Worm (Caenorhabditis elegans) whole organism, late embryonic: Measurements from ENCODE around the gene lgc-55.

ENCODE experiments used
- C08G9.2 ChIP-seq: sonication (generic microtip); optimal IDR thresholded peaks from 2 replicates; lab custom pipeline; 2016; ENCODE audit warnings: mild to moderate bottlenecking, missing genetic modification characterization, moderate library complexity, missing compliant biosample characterization
- C38D4.7 ChIP-seq: fragments of 200-800 bp; sonication (Bioruptor generic); optimal IDR thresholded peaks from 2 replicates; lab custom pipeline; 2018; ENCODE audit warnings: mild to moderate bottlenecking, missing genetic modification characterization, moderate library complexity, missing compliant biosample characterization
- F13H6.1 ChIP-seq: sonication (generic microtip); optimal IDR thresholded peaks from 2 replicates; lab custom pipeline; 2016; ENCODE audit warnings: missing genetic modification characterization, missing compliant biosample characterization
- K09A11.1 ChIP-seq: sonication (generic microtip); optimal IDR thresholded peaks from 2 replicates; lab custom pipeline; 2017; ENCODE audit warnings: antibody characterized with exemption, mild to moderate bottlenecking, missing genetic modification characterization, missing compliant biosample characterization; ENCODE audit not compliant: insufficient read depth
- T23F11.4 ChIP-seq: fragments of 200-800 bp; sonication (Bioruptor generic); optimal IDR thresholded peaks from 2 replicates; lab custom pipeline; 2018; ENCODE audit warnings: mild to moderate bottlenecking, missing genetic modification characterization, missing compliant biosample characterization
- ahr-1 ChIP-seq: sonication (generic microtip); optimal IDR thresholded peaks from 2 replicates; lab custom pipeline; 2016; ENCODE audit warnings: missing genetic modification characterization, missing compliant biosample characterization
- ama-1 ChIP-seq: fragments of 150-350 bp; optimal IDR thresholded peaks from 2 replicates; lab custom pipeline; 2014
- ceh-22 ChIP-seq: sonication (generic microtip); optimal IDR thresholded peaks from 2 replicates; lab custom pipeline; 2017; ENCODE audit warnings: missing biosample characterization, missing genetic modification characterization
- ceh-24 ChIP-seq: sonication (generic microtip); optimal IDR thresholded peaks from 2 replicates; lab custom pipeline; 2016; ENCODE audit warnings: mild to moderate bottlenecking, missing genetic modification characterization, missing compliant biosample characterization
- ceh-30 ChIP-seq: fragments of 150-350 bp; optimal IDR thresholded peaks from 2 replicates; lab custom pipeline; 2014; ENCODE audit warnings: missing biosample characterization, missing genetic modification characterization
- ceh-31 ChIP-seq: sonication (generic microtip); optimal IDR thresholded peaks from 2 replicates; lab custom pipeline; 2016; ENCODE audit warnings: missing genetic modification characterization, missing compliant biosample characterization
- che-1 ChIP-seq: sonication (generic microtip); optimal IDR thresholded peaks from 2 replicates; lab custom pipeline; 2016; ENCODE audit warnings: mild to moderate bottlenecking, missing genetic modification characterization, missing compliant biosample characterization
- dmd-4 ChIP-seq: sonication (generic microtip); optimal IDR thresholded peaks from 2 replicates; lab custom pipeline; 2016; ENCODE audit warnings: borderline replicate concordance, missing genetic modification characterization, missing compliant biosample characterization
- elt-2 ChIP-seq: sonication (generic microtip); optimal IDR thresholded peaks from 2 replicates; lab custom pipeline; 2016; ENCODE audit warnings: missing genetic modification reagents, missing genetic modification characterization, missing compliant biosample characterization
- ets-4 ChIP-seq: sonication (generic microtip); optimal IDR thresholded peaks from 2 replicates; lab custom pipeline; 2016; ENCODE audit warnings: missing genetic modification characterization, missing compliant biosample characterization
- gmeb-2 ChIP-seq: sonication (generic microtip); optimal IDR thresholded peaks from 2 replicates; lab custom pipeline; 2016; ENCODE audit warnings: missing genetic modification characterization, inconsistent platforms, missing compliant biosample characterization
- hlh-15 ChIP-seq: sonication (generic microtip); optimal IDR thresholded peaks from 2 replicates; lab custom pipeline; 2016; ENCODE audit warnings: missing genetic modification characterization, missing compliant biosample characterization
- hlh-6 ChIP-seq: sonication (generic microtip); optimal IDR thresholded peaks from 2 replicates; lab custom pipeline; 2016; ENCODE audit warnings: missing genotype, missing genetic modification characterization, missing compliant biosample characterization
- hlh-8 ChIP-seq: sonication (generic microtip); optimal IDR thresholded peaks from 2 replicates; lab custom pipeline; 2016; ENCODE audit warnings: missing genotype, missing genetic modification characterization, missing compliant biosample characterization
- lim-6 ChIP-seq: sonication (generic microtip); optimal IDR thresholded peaks from 2 replicates; lab custom pipeline; 2016; ENCODE audit warnings: missing genetic modification characterization, missing compliant biosample characterization
- madf-2 ChIP-seq: sonication (generic microtip); optimal IDR thresholded peaks from 2 replicates; lab custom pipeline; 2017; ENCODE audit warnings: missing genetic modification characterization, missing compliant biosample characterization
- mec-3 ChIP-seq: sonication (generic microtip); optimal IDR thresholded peaks from 2 replicates; lab custom pipeline; 2016; ENCODE audit warnings: borderline replicate concordance, missing genetic modification characterization, missing compliant biosample characterization
- nfya-1 ChIP-seq: sonication (generic microtip); optimal IDR thresholded peaks from 2 replicates; lab custom pipeline; 2017; ENCODE audit warnings: missing genetic modification characterization, mild to moderate bottlenecking, missing compliant biosample characterization, antibody characterized with exemption, moderate library complexity
- nhr-11 ChIP-seq: fragments of 150-350 bp; optimal IDR thresholded peaks from 2 replicates; lab custom pipeline; 2014; ENCODE audit warnings: missing biosample characterization, missing genetic modification characterization
- nhr-232 ChIP-seq: sonication (generic microtip); optimal IDR thresholded peaks from 2 replicates; lab custom pipeline; 2016; ENCODE audit warnings: missing genetic modification characterization, missing compliant biosample characterization
- odd-2 ChIP-seq: sonication (generic microtip); optimal IDR thresholded peaks from 2 replicates; lab custom pipeline; 2017; ENCODE audit warnings: antibody characterized with exemption, mild to moderate bottlenecking, missing genetic modification characterization, missing compliant biosample characterization
- pag-3 ChIP-seq: sonication (generic microtip); optimal IDR thresholded peaks from 2 replicates; lab custom pipeline; 2016; ENCODE audit warnings: missing compliant biosample characterization, missing genetic modification characterization, borderline replicate concordance
- pha-2 ChIP-seq: sonication (generic microtip); optimal IDR thresholded peaks from 2 replicates; lab custom pipeline; 2017; ENCODE audit warnings: mild to moderate bottlenecking, missing genetic modification characterization, missing compliant biosample characterization
- pha-4 ChIP-seq: fragments of 150-350 bp; optimal IDR thresholded peaks from 2 replicates; lab custom pipeline; 2018; ENCODE audit warnings: missing biosample characterization, missing genetic modification reagents, missing genetic modification characterization
- pqm-1 ChIP-seq: sonication (generic microtip); optimal IDR thresholded peaks from 2 replicates; lab custom pipeline; 2016; ENCODE audit warnings: missing genetic modification characterization, missing compliant biosample characterization
- ref-2 ChIP-seq: sonication (generic microtip); optimal IDR thresholded peaks from 2 replicates; lab custom pipeline; 2016; ENCODE audit warnings: missing genetic modification characterization, missing compliant biosample characterization
- rnt-1 ChIP-seq: sonication (generic microtip); optimal IDR thresholded peaks from 2 replicates; lab custom pipeline; 2016; ENCODE audit warnings: missing genetic modification characterization, missing compliant biosample characterization
- sdc-2 ChIP-seq: sonication (generic microtip); optimal IDR thresholded peaks from 2 replicates; lab custom pipeline; 2016; ENCODE audit warnings: missing genotype, missing genetic modification characterization, missing compliant biosample characterization
- sox-4 ChIP-seq: sonication (generic microtip); optimal IDR thresholded peaks from 2 replicates; lab custom pipeline; 2017; ENCODE audit warnings: mild to moderate bottlenecking, missing genetic modification characterization, inconsistent platforms, missing compliant biosample characterization
- tbx-2 ChIP-seq: sonication (generic microtip); optimal IDR thresholded peaks from 2 replicates; lab custom pipeline; 2016; ENCODE audit warnings: missing genetic modification characterization, missing compliant biosample characterization
- unc-55 ChIP-seq: sonication (generic microtip); optimal IDR thresholded peaks from 2 replicates; lab custom pipeline; 2017; ENCODE audit warnings: missing biosample characterization, missing genetic modification reagents, missing genetic modification characterization
- zip-5 ChIP-seq: sonication (generic microtip); optimal IDR thresholded peaks from 2 replicates; lab custom pipeline; 2016; ENCODE audit warnings: missing genetic modification characterization, missing compliant biosample characterization
- ztf-16 ChIP-seq: sonication (generic microtip); optimal IDR thresholded peaks from 2 replicates; lab custom pipeline; 2017; ENCODE audit warnings: missing genetic modification characterization, missing compliant biosample characterization

lgc-55 gene

DNA sequence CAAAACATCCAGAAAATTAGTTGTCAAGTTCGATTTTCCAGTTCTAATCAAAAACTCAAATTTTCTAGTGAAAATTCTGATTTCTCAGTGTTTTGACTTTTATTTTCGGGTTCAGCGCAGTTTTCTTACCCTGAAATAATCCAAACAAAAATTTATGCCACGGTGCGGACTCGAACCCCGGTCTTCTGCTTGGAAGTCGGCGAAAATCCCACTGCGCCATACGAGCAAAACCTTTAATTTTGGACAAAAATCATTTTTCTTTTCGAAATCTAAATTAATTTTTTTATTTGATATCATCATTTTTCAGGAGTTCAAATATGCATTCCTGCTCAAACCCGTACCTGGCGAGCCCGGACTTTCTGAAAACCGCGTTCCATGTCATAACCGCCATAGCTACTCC is 26.2 kb downstream of the lgc-55 start, which contains the start of gene srh-233:
TSS of gene srh-233 (plus strand) at position 301 of the 400 bp plus-strand sequence.
- no peak for TF ChIP-seq gmeb-2 (tag; lab: Kevin White, UChicago)
- TF ChIP-seq C38D4.7: no peak
- TF ChIP-seq, all 69 proteins: peak for 0

- no peak for TF ChIP-seq odd-2
- TF ChIP-seq sdc-2 (tag; lab: Kevin White, UChicago): no peak
- no peak for TF ChIP-seq ceh-22 (tag; lab: Kevin White, UChicago)
- no peak for TF ChIP-seq ceh-31 (tag; lab: Kevin White, UChicago)
- TF ChIP-seq pha-2 (tag; lab: Kevin White, UChicago): no peak
- TF ChIP-seq hlh-15 (tag; lab: Kevin White, UChicago): no peak
- no peak for TF ChIP-seq nhr-11 (tag; lab: Kevin White, UChicago)
- no peak for TF ChIP-seq ets-4 (tag; lab: Kevin White, UChicago)
- TF ChIP-seq nhr-232 (tag; lab: Kevin White, UChicago): no peak
- no peak for TF ChIP-seq hlh-8 (tag; lab: Kevin White, UChicago)
- TF ChIP-seq rnt-1 (tag; lab: Kevin White, UChicago): no peak
- no peak for TF ChIP-seq T23F11.4 (GFP tag; lab: Kevin White, UChicago)
- no peak for TF ChIP-seq ceh-30 (tag; lab: Kevin White, UChicago)
- TF ChIP-seq nfya-1: no peak
- TF ChIP-seq K09A11.1 (tag; lab: Kevin White, UChicago): no peak
- no peak for TF ChIP-seq mec-3 (tag; lab: Kevin White, UChicago)
- no peak for TF ChIP-seq ztf-16
- TF ChIP-seq pha-4 (tag; lab: Kevin White, UChicago): no peak
Observed at ce11 chrV:20059370-20059769, 36.5 kb downstream of the lgc-55 start.

DNA sequence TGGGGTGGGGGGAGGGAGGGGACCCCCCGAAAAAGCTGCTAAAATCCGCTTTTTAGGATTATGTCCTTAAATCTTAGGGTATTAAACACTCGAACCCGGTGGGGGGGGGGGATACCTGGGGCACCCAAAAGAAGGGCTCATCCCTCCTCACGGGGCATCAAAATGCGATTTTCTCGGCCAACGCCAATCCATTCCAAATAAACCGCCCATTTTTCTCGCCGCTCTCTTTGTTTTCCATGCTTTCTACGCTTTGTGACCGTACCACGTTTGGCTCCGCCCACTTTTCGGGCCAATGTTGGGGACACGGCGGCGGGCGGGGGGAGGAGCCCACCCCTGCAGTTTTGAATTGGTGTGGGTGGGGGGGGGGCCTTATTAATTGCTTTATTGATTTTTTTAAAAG is 38.7 kb downstream of the lgc-55 start:
- TF ChIP-seq elt-2 (no peak), C38D4.7 (peak; percentile 3), gmeb-2 (tag; lab: Kevin White, UChicago) (peak; percentile 22), pha-2 (tag; lab: Kevin White, UChicago) (peak; percentile 73), che-1 (peak; percentile 6), T23F11.4 (GFP tag; lab: Kevin White, UChicago) (peak; percentile 24), nfya-1 (peak; percentile 43), ahr-1 (tag; lab: Kevin White, UChicago) (no peak)

ce11 chrV:20064076-20064475 is 41.2 kb downstream of the lgc-55 start, which contains the start of gene ttx-1:
TSS of gene ttx-1 (minus strand) at chrV:20064176.
- TF ChIP-seq ztf-16 (no peak), elt-2 (no peak), K09A11.1 (tag; lab: Kevin White, UChicago) (no peak), hlh-15 (tag; lab: Kevin White, UChicago) (no peak), F13H6.1 (tag; lab: Kevin White, UChicago) (no peak), pqm-1 (tag; lab: Kevin White, UChicago) (no peak), ceh-24 (no peak)

- TF ChIP-seq zip-5 (tag; lab: Kevin White, UChicago): no peak
- peak; percentile 81 for TF ChIP-seq pha-2 (tag; lab: Kevin White, UChicago)
Observed at ce11 chrV:20065096-20065495, 42.2 kb downstream of the lgc-55 start.

DNA sequence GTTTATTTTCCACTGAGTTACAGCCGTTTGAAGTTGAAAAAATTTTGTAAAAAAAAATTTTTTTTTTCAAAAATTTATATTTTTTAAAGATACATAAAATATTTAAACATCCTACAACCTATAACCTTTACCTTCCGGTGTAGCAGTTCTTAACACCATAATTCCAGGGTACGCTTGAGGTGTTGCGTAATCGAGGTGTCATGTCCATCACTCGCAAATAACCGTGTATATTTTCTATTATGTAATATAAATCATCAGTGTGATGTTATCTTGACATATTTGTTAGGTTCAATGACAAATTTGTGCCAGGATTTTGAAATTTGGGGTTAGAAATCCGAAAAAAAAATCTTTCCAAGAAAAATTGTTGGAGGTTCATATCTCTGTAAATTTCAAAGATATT is 44.2 kb downstream of the lgc-55 start:
- TF ChIP-seq sox-4 (tag; lab: Kevin White, UChicago) (no peak), C38D4.7 (no peak), pag-3 (tag; lab: Kevin White, UChicago) (no peak), unc-55 (no peak), elt-2 (no peak), ama-1 (lab: Kevin White, UChicago) (no peak), dmd-4 (tag; lab: Kevin White, UChicago) (no peak), hlh-6 (tag; lab: Kevin White, UChicago) (no peak), hlh-15 (tag; lab: Kevin White, UChicago) (no peak), nhr-11 (tag; lab: Kevin White, UChicago) (no peak), zip-5 (tag; lab: Kevin White, UChicago) (no peak), lim-6 (tag; lab: Kevin White, UChicago) (no peak), tbx-2 (no peak), K09A11.1 (tag; lab: Kevin White, UChicago) (no peak), C08G9.2 (no peak), madf-2 (tag; lab: Kevin White, UChicago) (no peak), ref-2 (no peak)
